Worm (Caenorhabditis elegans): ENCODE results near the gene praf-3.
A peak's percentile ranks its signal among the peaks of the same experiment; 100 is the strongest.

Gene praf-3

ce11 chrIV:8375381-8375780, 4.4 kb upstream of the praf-3 start (continued):
- TF ChIP-seq nhr-77 (tag; optimal IDR thresholded peaks at IDR 0.05) = no peak
- no peak for TF ChIP-seq nhr-76 (tag; optimal IDR thresholded peaks at IDR 0.05)
- peak; percentile 57 for TF ChIP-seq skn-1 (tag; optimal IDR thresholded peaks at IDR 0.05)
- TF ChIP-seq egl-5 (tag; optimal IDR thresholded peaks at IDR 0.05) = peak; percentile 71
- peak; percentile 59 for TF ChIP-seq lin-15B (tag; optimal IDR thresholded peaks at IDR 0.05)
- TF ChIP-seq snpc-4 (tag; optimal IDR thresholded peaks at IDR 0.05) = peak; percentile 63
- no peak for TF ChIP-seq mml-1 (tag; optimal IDR thresholded peaks at IDR 0.05)
- no peak for TF ChIP-seq ceh-9 (tag; optimal IDR thresholded peaks at IDR 0.05)
- no peak for TF ChIP-seq ceh-16 (tag; optimal IDR thresholded peaks at IDR 0.05)
- TF ChIP-seq tbx-2 (tag; optimal IDR thresholded peaks at IDR 0.05) = peak; percentile 59

ce11 chrIV:8376923-8377322, 2.9 kb upstream of the praf-3 start:
- TF ChIP-seq ZK546.5 (tag; optimal IDR thresholded peaks at IDR 0.05) (no peak), nfya-1 (tag; optimal IDR thresholded peaks at IDR 0.05; ENCODE audit: insufficient read depth) (peak; percentile 44), snpc-4 (tag; optimal IDR thresholded peaks at IDR 0.05) (no peak), pha-4 (tag; optimal IDR thresholded peaks at IDR 0.05) (peak; percentile 55), nhr-11 (tag; optimal IDR thresholded peaks at IDR 0.05) (no peak)

ce11 chrIV:8377501-8377900, 2.3 kb upstream of the praf-3 start, which contains the start of gene D2096.7:
Gene D2096.7 (minus strand): TSS chrIV:8377630.
- TF ChIP-seq lin-39 (tag; optimal IDR thresholded peaks at IDR 0.05) = no peak
- TF ChIP-seq nhr-77 (tag; optimal IDR thresholded peaks at IDR 0.05) = no peak
- TF ChIP-seq fkh-10 (GFP tag; optimal IDR thresholded peaks at IDR 0.05) = no peak
- TF ChIP-seq nhr-237 (tag; optimal IDR thresholded peaks at IDR 0.05) = no peak
- TF ChIP-seq egl-5 (tag; optimal IDR thresholded peaks at IDR 0.05) = no peak
- no peak for TF ChIP-seq nfya-1 (tag; optimal IDR thresholded peaks at IDR 0.05; ENCODE audit: insufficient read depth)
- TF ChIP-seq elt-3 (tag; optimal IDR thresholded peaks at IDR 0.05) = no peak
- TF ChIP-seq pha-4 (tag; optimal IDR thresholded peaks at IDR 0.05) = no peak
- TF ChIP-seq skn-1 (tag; optimal IDR thresholded peaks at IDR 0.05) = no peak
- peak; percentile 77 for TF ChIP-seq ama-1 (optimal IDR thresholded peaks at IDR 0.05)
- peak; percentile 2 for TF ChIP-seq elt-2 (tag; optimal IDR thresholded peaks at IDR 0.05)
- peak; percentile 31 for TF ChIP-seq nhr-43 (tag; optimal IDR thresholded peaks at IDR 0.05; ENCODE audit: poor library complexity, severe bottlenecking)
- peak; percentile 47 for TF ChIP-seq ztf-4 (tag; optimal IDR thresholded peaks at IDR 0.05)
- TF ChIP-seq eor-1 (tag; optimal IDR thresholded peaks at IDR 0.05) = no peak
- TF ChIP-seq lsy-12 (tag; optimal IDR thresholded peaks at IDR 0.05) = peak; percentile 6

ce11 chrIV:8378280-8378679, 1.5 kb upstream of the praf-3 start:
- TF ChIP-seq nhr-23 (tag; optimal IDR thresholded peaks at IDR 0.05) (no peak), egl-5 (tag; optimal IDR thresholded peaks at IDR 0.05) (no peak), nhr-28 (tag; optimal IDR thresholded peaks at IDR 0.05) (no peak), lsy-12 (tag; optimal IDR thresholded peaks at IDR 0.05) (no peak), nhr-77 (tag; optimal IDR thresholded peaks at IDR 0.05) (no peak), nhr-43 (tag; optimal IDR thresholded peaks at IDR 0.05; ENCODE audit: poor library complexity, severe bottlenecking) (no peak), nhr-25 (tag; optimal IDR thresholded peaks at IDR 0.05) (no peak), mdl-1 (tag; optimal IDR thresholded peaks at IDR 0.05) (no peak), fos-1 (tag; optimal IDR thresholded peaks at IDR 0.05) (no peak)

- no peak for TF ChIP-seq aly-2 (tag; optimal IDR thresholded peaks at IDR 0.05)
- TF ChIP-seq nhr-237 (tag; optimal IDR thresholded peaks at IDR 0.05) = no peak
- no peak for TF ChIP-seq ceh-82 (tag; optimal IDR thresholded peaks at IDR 0.05)
- peak; percentile 24 for TF ChIP-seq fkh-10 (GFP tag; optimal IDR thresholded peaks at IDR 0.05)
- no peak for TF ChIP-seq nhr-67 (tag; optimal IDR thresholded peaks at IDR 0.05)
- peak; percentile 62 for TF ChIP-seq ztf-4 (tag; optimal IDR thresholded peaks at IDR 0.05)
- peak; percentile 26 for TF ChIP-seq unc-62 (GFP tag; optimal IDR thresholded peaks at IDR 0.05)
- no peak for TF ChIP-seq nhr-12 (tag; optimal IDR thresholded peaks at IDR 0.05)
- no peak for TF ChIP-seq fkh-2 (tag; optimal IDR thresholded peaks at IDR 0.05)
- TF ChIP-seq ceh-28 (tag; optimal IDR thresholded peaks at IDR 0.05) = peak; percentile 39
- peak; percentile 97 for TF ChIP-seq R02D3.7 (tag; optimal IDR thresholded peaks at IDR 0.05)
- no peak for TF ChIP-seq zag-1 (tag; optimal IDR thresholded peaks at IDR 0.05)
- no peak for TF ChIP-seq unc-39 (tag; optimal IDR thresholded peaks at IDR 0.05)
- no peak for TF ChIP-seq mml-1 (tag; optimal IDR thresholded peaks at IDR 0.05)
- peak; percentile 84 for TF ChIP-seq lin-39 (tag; optimal IDR thresholded peaks at IDR 0.05)
- no peak for TF ChIP-seq ztf-11 (tag; optimal IDR thresholded peaks at IDR 0.05)
- TF ChIP-seq skn-1 (tag; optimal IDR thresholded peaks at IDR 0.05) = peak; percentile 33
- peak; percentile 82 for TF ChIP-seq lin-15B (tag; optimal IDR thresholded peaks at IDR 0.05)
- TF ChIP-seq ama-1 (optimal IDR thresholded peaks at IDR 0.05) = peak; percentile 14
- TF ChIP-seq pqm-1 (tag; optimal IDR thresholded peaks at IDR 0.05) = peak; percentile 43
- peak; percentile 95 for TF ChIP-seq pha-4 (tag; optimal IDR thresholded peaks at IDR 0.05)
- TF ChIP-seq elt-1 (tag; optimal IDR thresholded peaks at IDR 0.05) = no peak
- TF ChIP-seq nhr-28 (tag; optimal IDR thresholded peaks at IDR 0.05) = no peak
- no peak for TF ChIP-seq ceh-9 (tag; optimal IDR thresholded peaks at IDR 0.05)
- TF ChIP-seq ceh-16 (tag; optimal IDR thresholded peaks at IDR 0.05) = no peak
- TF ChIP-seq elt-3 (tag; optimal IDR thresholded peaks at IDR 0.05) = no peak
- TF ChIP-seq nhr-23 (tag; optimal IDR thresholded peaks at IDR 0.05) = peak; percentile 75
- peak; percentile 58 for TF ChIP-seq elt-2 (tag; optimal IDR thresholded peaks at IDR 0.05)
- TF ChIP-seq egl-27 (tag; optimal IDR thresholded peaks at IDR 0.05) = no peak
- no peak for TF ChIP-seq jun-1 (tag; optimal IDR thresholded peaks at IDR 0.05)
- TF ChIP-seq egl-5 (tag; optimal IDR thresholded peaks at IDR 0.05) = peak; percentile 85
These were observed 505 bp upstream of the praf-3 start, which contains the start of gene nap-1 for ce11 chrIV:8379278-8379677. Gene nap-1 (minus strand): TSS chrIV:8379319.
